Worm (Caenorhabditis elegans) whole organism, L1 larva: Measurements from ENCODE around the gene cnp-2.

Experiments used
- ama-1 ChIP-seq: fragments of 150-350 bp; optimal IDR thresholded peaks from 2 replicates; lab custom pipeline; 2014
- dpl-1 ChIP-seq, 3 experiments: fragments of 150-350 bp in 2 of 3; sonication (generic microtip) in 1 of 3; optimal IDR thresholded peaks; 2 replicates each; lab custom pipeline; 2014 to 2017; ENCODE audit warnings: missing biosample characterization in 3 of 3, missing genetic modification characterization in 3 of 3, missing genetic modification reagents in 3 of 3
- fkh-10 ChIP-seq: sonication (generic microtip); optimal IDR thresholded peaks from 2 replicates; lab custom pipeline; 2017; ENCODE audit warnings: missing biosample characterization, missing genetic modification reagents, missing genetic modification characterization
- mdl-1 ChIP-seq, 2 experiments: fragments of 150-350 bp; optimal IDR thresholded peaks; 2 replicates each; lab custom pipeline; 2014 to 2017; ENCODE audit warnings: missing biosample characterization in 2 of 2, missing genetic modification characterization in 2 of 2, inconsistent platforms in 1 of 2
- nhr-76 ChIP-seq: sonication (generic microtip); optimal IDR thresholded peaks from 2 replicates; lab custom pipeline; 2017; ENCODE audit warnings: missing biosample characterization, missing genetic modification characterization
- sptf-1 ChIP-seq: fragments of 150-350 bp; optimal IDR thresholded peaks from 2 replicates; lab custom pipeline; 2014; ENCODE audit warnings: missing biosample characterization, missing genetic modification characterization
- unc-62 ChIP-seq: fragments of 150-350 bp; optimal IDR thresholded peaks from 2 replicates; lab custom pipeline; 2014; ENCODE audit warnings: missing biosample characterization, missing genetic modification reagents, missing genetic modification characterization

DNA sequence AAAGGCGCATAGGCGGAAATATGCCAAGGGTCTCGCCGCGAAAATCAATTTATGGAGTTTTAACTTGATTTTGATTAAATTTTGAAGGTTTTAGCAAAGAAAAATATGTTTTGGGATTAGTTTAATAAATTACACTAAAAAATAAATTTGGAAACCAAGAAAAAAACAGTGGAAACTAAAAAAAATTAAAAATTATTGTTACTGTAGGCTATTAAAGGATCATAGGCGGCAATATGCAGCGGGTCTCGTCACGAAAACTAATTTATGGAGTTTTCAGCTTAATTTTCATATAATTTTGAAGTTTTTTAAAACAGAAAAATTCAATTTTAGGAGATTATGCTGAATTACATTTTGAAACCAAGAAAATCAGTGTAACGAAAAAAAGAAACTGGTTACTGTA, 48.1 kb downstream of the cnp-2 start:
- no peak for TF ChIP-seq ama-1
- no peak for TF ChIP-seq sptf-1 (tag; lab: Kevin White, UChicago)
- TF ChIP-seq dpl-1 (GFP tag; optimal IDR thresholded peaks at IDR 0.05; lab: Kevin White, UChicago), result no peak
- TF ChIP-seq unc-62 (GFP tag; lab: Kevin White, UChicago), result no peak
- TF ChIP-seq nhr-76 (tag; lab: Kevin White, UChicago), result no peak
- no peak for TF ChIP-seq mdl-1 (tag; optimal IDR thresholded peaks at IDR 0.05; lab: Kevin White, UChicago)
- no peak for TF ChIP-seq fkh-10 (GFP tag; lab: Kevin White, UChicago)
